Fruit fly (Drosophila melanogaster): ENCODE results near the gene Amun.

DNA sequence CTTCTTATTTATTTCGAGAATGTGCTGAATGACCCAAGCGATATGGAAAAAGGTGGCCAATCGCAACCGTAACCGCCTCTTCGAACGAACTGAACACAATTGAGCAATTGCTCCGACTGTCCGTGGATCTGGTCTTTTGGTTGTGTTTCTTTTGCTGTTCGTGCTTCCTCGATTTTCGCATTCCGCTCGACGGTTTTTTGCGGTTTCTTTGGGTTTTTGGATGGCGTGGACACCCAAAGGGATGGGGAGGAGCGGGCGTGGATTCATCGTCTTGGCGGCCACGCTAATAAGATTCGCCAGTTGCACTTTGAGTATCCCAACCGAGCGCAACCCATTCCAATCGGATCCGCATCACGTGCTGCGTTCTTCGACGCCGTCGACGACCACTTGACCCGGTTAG is 17.3 kb upstream of the Amun start, which contains the start of gene inaF-B:
- TF ChIP-seq Abd-B (GFP tag; optimal IDR thresholded peaks at IDR 0.05) (no peak), Dfd (GFP tag; optimal IDR thresholded peaks at IDR 0.05) (no peak), h (GFP tag; optimal IDR thresholded peaks at IDR 0.05) (no peak), br (GFP tag; optimal IDR thresholded peaks at IDR 0.05) (no peak)

All from whole organism, wandering third instar larva.